Fruit fly (Drosophila melanogaster): ENCODE results near the gene CG3558.

CG3558 gene

DNA sequence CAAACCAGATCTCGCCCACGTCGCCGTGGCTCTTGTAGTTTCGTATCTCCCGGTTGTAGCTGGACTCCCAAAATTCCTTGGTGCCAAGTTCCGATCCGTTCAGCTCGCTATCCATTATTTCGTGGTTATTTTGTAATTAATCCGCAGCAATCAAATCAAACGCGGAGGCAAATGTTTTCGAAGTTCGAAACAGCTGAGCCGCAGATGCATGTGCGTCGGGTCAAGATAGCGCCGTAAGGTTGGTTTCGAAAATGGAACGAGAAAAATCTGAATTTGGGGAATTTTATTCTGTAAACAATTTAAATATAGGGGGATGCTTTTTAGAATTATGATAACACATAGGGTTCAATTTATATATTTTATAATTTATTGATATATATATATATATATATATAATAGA, 13.6 kb upstream of the CG3558 start, which contains the start of gene CG9643 (continued):
- TF ChIP-seq Ravus (GFP tag; IDR thresholded peaks at IDR 0.05) (no peak), zen (tag; optimal IDR thresholded peaks at IDR 0.05) (peak; percentile 19)

DNA sequence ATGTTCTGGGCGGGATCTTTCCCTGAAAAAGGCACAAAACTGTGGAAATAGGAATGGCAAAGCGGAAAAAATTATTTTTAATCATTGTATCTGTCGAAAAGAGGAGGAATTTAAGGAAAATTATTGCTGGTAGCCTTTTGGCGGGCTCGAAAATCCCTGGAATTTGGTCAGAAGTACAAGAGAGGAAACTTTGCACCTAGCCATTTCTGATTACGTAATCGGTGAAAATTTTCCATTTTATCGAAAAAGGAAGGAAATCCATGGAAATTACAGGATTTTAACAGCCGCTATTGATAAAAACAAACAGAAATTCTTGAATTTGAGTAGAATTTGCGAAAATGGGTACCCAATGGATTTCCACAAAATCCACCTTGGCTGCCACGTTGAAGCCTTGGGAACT, 5.9 kb upstream of the CG3558 start:
- TF ChIP-seq CG14860 (GFP tag; IDR thresholded peaks at IDR 0.05; ENCODE audit: partially characterized antibody) (no peak), CG3163 (GFP tag; optimal IDR thresholded peaks at IDR 0.05) (no peak), ken (GFP tag; IDR thresholded peaks at IDR 0.05) (no peak), CG16779 (GFP tag; IDR thresholded peaks at IDR 0.05) (no peak), lov (optimal IDR thresholded peaks at IDR 0.05) (no peak), lov (GFP tag; IDR thresholded peaks at IDR 0.05) (no peak), CG9797 (GFP tag; optimal IDR thresholded peaks at IDR 0.05) (no peak), Pdp1 (GFP tag; optimal IDR thresholded peaks at IDR 0.05) (peak in 1 of 2 experiments; percentile 92)

DNA sequence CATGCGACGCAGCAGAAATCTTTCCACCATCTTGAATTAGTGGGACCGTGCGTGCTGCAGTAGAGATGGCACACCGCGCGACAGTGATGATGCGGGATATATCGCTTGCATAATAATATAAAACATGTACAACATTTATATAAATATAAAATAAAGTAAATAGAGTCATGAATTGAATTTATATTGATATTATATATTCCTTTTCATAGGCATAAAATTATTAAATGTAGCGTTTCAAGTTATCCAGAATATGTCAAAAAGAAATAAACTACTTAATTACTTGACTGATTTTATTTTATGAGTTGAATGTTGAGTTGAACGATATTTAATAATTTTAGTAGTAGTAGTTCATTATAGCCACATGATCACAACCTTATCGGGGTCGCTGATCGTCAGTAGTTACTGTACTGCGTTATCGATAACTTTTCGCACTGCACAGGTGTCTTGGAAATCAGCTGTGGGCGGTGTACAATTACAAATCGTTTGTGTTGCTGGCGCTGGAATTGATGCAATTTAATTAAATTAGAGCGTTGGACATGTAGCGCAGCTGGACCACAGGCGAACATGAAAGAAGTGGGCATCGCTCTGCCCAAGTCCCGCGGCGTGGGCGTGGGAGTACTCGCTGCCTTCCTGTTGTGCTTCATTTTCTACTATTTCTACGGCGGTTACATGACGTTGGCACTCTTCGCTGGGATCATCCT, 4.8 kb upstream of the CG3558 start, which contains the start of the genes Chd1 and Bem46:
TSS of gene Chd1 (minus strand) at position 43 of the 701 bp plus-strand sequence.
TSS of gene Bem46 (plus strand) at position 436 of the 701 bp plus-strand sequence.
- peak; percentile 64; the same call in 1 of the 3 replicates for TF ChIP-seq CG7357 (GFP tag; IDR thresholded peaks at IDR 0.05)
- TF ChIP-seq CG43689 (GFP tag; IDR thresholded peaks at IDR 0.05) = peak; percentile 75
- peak; percentile 18 for TF ChIP-seq stwl (tag; optimal IDR thresholded peaks at IDR 0.05)
- TF ChIP-seq p53 (GFP tag; optimal IDR thresholded peaks at IDR 0.05) = no peak
- TF ChIP-seq sug (tag; optimal IDR thresholded peaks at IDR 0.05) = peak; percentile 89
- peak; percentile 79 for TF ChIP-seq H2.0 (GFP tag; IDR thresholded peaks at IDR 0.05)
- no peak; the same call in none of the 2 replicates for TF ChIP-seq CG32772 (GFP tag; IDR thresholded peaks at IDR 0.05)
- TF ChIP-seq da (GFP tag; optimal IDR thresholded peaks at IDR 0.05) = no peak
- TF ChIP-seq Dll (GFP tag; IDR thresholded peaks at IDR 0.05; ENCODE audit: partially characterized antibody) = 0 out of 4 replicates have a peak, but pooled peaks have one; percentile 58
- no peak for TF ChIP-seq exex (tag; optimal IDR thresholded peaks at IDR 0.05)
- TF ChIP-seq sr (GFP tag; IDR thresholded peaks at IDR 0.05) = peak; percentile 48; the same call in 2 of the 3 replicates
- peak; percentile 67 for TF ChIP-seq CG3407 (GFP tag; optimal IDR thresholded peaks at IDR 0.05)
- peak; percentile 68 for TF ChIP-seq Drgx (GFP tag; IDR thresholded peaks at IDR 0.05)
- TF ChIP-seq tll (GFP tag; optimal IDR thresholded peaks at IDR 0.05) = peak in 1 of 2 experiments; percentile 42
- peak; percentile 37 for TF ChIP-seq crc (GFP tag; optimal IDR thresholded peaks at IDR 0.05)
- TF ChIP-seq CG15011 (GFP tag; optimal IDR thresholded peaks at IDR 0.05) = no peak
- TF ChIP-seq tx (GFP tag; optimal IDR thresholded peaks at IDR 0.05) = peak; percentile 57
- TF ChIP-seq CG12219 (GFP tag; optimal IDR thresholded peaks at IDR 0.05) = no peak
- TF ChIP-seq nmo (GFP tag; optimal IDR thresholded peaks at IDR 0.05) = peak; percentile 92
- TF ChIP-seq CG7372 (GFP tag; IDR thresholded peaks at IDR 0.05) = peak; percentile 78
- peak; percentile 84 for TF ChIP-seq fd96Cb (tag; optimal IDR thresholded peaks at IDR 0.05)
- peak; percentile 66 for TF ChIP-seq CG8765 (GFP tag; IDR thresholded peaks at IDR 0.05)
- TF ChIP-seq fu2 (GFP tag; optimal IDR thresholded peaks at IDR 0.05) = peak; percentile 75
- TF ChIP-seq Eip74EF (GFP tag; optimal IDR thresholded peaks at IDR 0.05) = no peak
- peak; percentile 38 for TF ChIP-seq CG7928 (GFP tag; optimal IDR thresholded peaks at IDR 0.05)
- TF ChIP-seq MTF-1 (GFP tag; optimal IDR thresholded peaks at IDR 0.05; ENCODE audit: borderline replicate concordance) = peak; percentile 37
- TF ChIP-seq CG17186 (GFP tag; optimal IDR thresholded peaks at IDR 0.05) = peak; percentile 46
- peak; percentile 82 for TF ChIP-seq gcm (GFP tag; optimal IDR thresholded peaks at IDR 0.05)
- peak; percentile 54 for TF ChIP-seq CG2202 (tag; optimal IDR thresholded peaks at IDR 0.05)
- peak; percentile 71; the same call in 1 of the 2 replicates for TF ChIP-seq CG11247 (GFP tag; IDR thresholded peaks at IDR 0.05)
- peak; percentile 34 for TF ChIP-seq Ets97D (GFP tag; optimal IDR thresholded peaks at IDR 0.05)
- peak; percentile 33 for TF ChIP-seq Bteb2 (GFP tag; optimal IDR thresholded peaks at IDR 0.05)
- no peak for TF ChIP-seq CG8478 (optimal IDR thresholded peaks at IDR 0.05)
- TF ChIP-seq Elba2 (GFP tag; optimal IDR thresholded peaks at IDR 0.05) = peak; percentile 1
- TF ChIP-seq CG2116 (GFP tag; optimal IDR thresholded peaks at IDR 0.05) = peak; percentile 94
- TF ChIP-seq CG12744 (GFP tag; optimal IDR thresholded peaks at IDR 0.05) = peak; percentile 63
- TF ChIP-seq Sin3A (optimal IDR thresholded peaks at IDR 0.05) = peak; percentile 59
